3 fruit fly cellular contexts compared by ENCODE assay signal in genomic region chr2L:2942639-2943038, dm6.
TF ChIP-seq lines count a peak whose summit lies in the region.

No protein-coding gene starts in this region.

- TF ChIP-seq CTCF in whole organism, embryonic (GFP tag; optimal IDR thresholded peaks at IDR 0.05; lab: Kevin White, UChicago): no peak

TF ChIP-seq in whole organism, embryonic, 481 proteins besides CTCF, POLR2A, EP300 and RAD21 (continues in another document):
- TF ChIP-seq Hmx (GFP tag; optimal IDR thresholded peaks at IDR 0.05; lab: Kevin White, UChicago) (no peak), knrl (GFP tag; IDR thresholded peaks at IDR 0.05; lab: Robert Waterston, UW; ENCODE audit: partially characterized antibody) (no peak), CG11504 (tag; optimal IDR thresholded peaks at IDR 0.05; lab: Kevin White, UChicago) (peak; percentile 33), CG10462 (GFP tag; optimal IDR thresholded peaks at IDR 0.05; lab: Kevin White, UChicago) (no peak), CG7839 (tag; optimal IDR thresholded peaks at IDR 0.05; lab: Kevin White, UChicago) (peak; percentile 25), Dp (GFP tag; optimal IDR thresholded peaks at IDR 0.05; lab: Kevin White, UChicago) (no peak), CG32532 (GFP tag; IDR thresholded peaks at IDR 0.05; lab: Robert Waterston, UW) (peak; percentile 30; the same call in 1 of the 2 replicates), tap (tag; optimal IDR thresholded peaks at IDR 0.05; lab: Kevin White, UChicago) (no peak), dysf (GFP tag; IDR thresholded peaks at IDR 0.05; lab: Robert Waterston, UW) (0 out of 3 replicates have a peak, but pooled peaks have one; percentile 9), pan (optimal IDR thresholded peaks at IDR 0.05; lab: Kevin White, UChicago) (no peak), pan (GFP tag; optimal IDR thresholded peaks at IDR 0.05 in 1 of 2, IDR thresholded peaks at IDR 0.05 in 1 of 2) (peak in 1 of 2 experiments; percentile 34), Dip2 (GFP tag; IDR thresholded peaks at IDR 0.05; lab: Robert Waterston, UW) (no peak), lilli (GFP tag; optimal IDR thresholded peaks at IDR 0.05; lab: Kevin White, UChicago) (peak; percentile 56), sens (GFP tag; lab: Kevin White, UChicago) (peak; percentile 64), row (GFP tag; IDR thresholded peaks at IDR 0.05; lab: Robert Waterston, UW) (peak; percentile 20; the same call in 1 of the 3 replicates), CG2120 (GFP tag; optimal IDR thresholded peaks at IDR 0.05; lab: Kevin White, UChicago) (peak; percentile 31), lab (GFP tag; optimal IDR thresholded peaks at IDR 0.05; lab: Kevin White, UChicago) (peak; percentile 30), CG18599 (GFP tag; optimal IDR thresholded peaks at IDR 0.05; lab: Kevin White, UChicago) (peak; percentile 39), sisA (GFP tag; IDR thresholded peaks at IDR 0.05; lab: Robert Waterston, UW) (peak; percentile 41; the same call in 1 of the 2 replicates), wek (GFP tag; optimal IDR thresholded peaks at IDR 0.05; lab: Kevin White, UChicago) (no peak), Bteb2 (GFP tag; optimal IDR thresholded peaks at IDR 0.05; lab: Kevin White, UChicago) (no peak), Hr78 (GFP tag; optimal IDR thresholded peaks at IDR 0.05; lab: Kevin White, UChicago) (no peak), NFAT (GFP tag; IDR thresholded peaks at IDR 0.05; lab: Robert Waterston, UW) (no peak), GATAe (GFP tag; conservative IDR thresholded peaks at IDR 0.05; lab: Robert Waterston, UW) (no peak), CG15073 (GFP tag; optimal IDR thresholded peaks at IDR 0.05; lab: Kevin White, UChicago) (no peak), Fer1 (GFP tag; optimal IDR thresholded peaks at IDR 0.05; lab: Kevin White, UChicago) (peak; percentile 31), Dbx (GFP tag; IDR thresholded peaks at IDR 0.05; lab: Robert Waterston, UW) (0 out of 3 replicates have a peak, but pooled peaks have one; percentile 22), ems (GFP tag; optimal IDR thresholded peaks at IDR 0.05; lab: Kevin White, UChicago) (no peak), MESR4 (GFP tag; optimal IDR thresholded peaks at IDR 0.05; lab: Kevin White, UChicago) (no peak), CG12942 (GFP tag; optimal IDR thresholded peaks at IDR 0.05; lab: Kevin White, UChicago) (no peak)

TF ChIP-seq in whole organism, prepupa, 60 proteins besides CTCF, POLR2A, EP300 and RAD21:
- no peak for TF ChIP-seq ss (GFP tag; optimal IDR thresholded peaks at IDR 0.05; lab: Kevin White, UChicago)
- TF ChIP-seq eg (GFP tag; IDR thresholded peaks at IDR 0.05; lab: Robert Waterston, UW): 0 out of 3 replicates have a peak, but pooled peaks have one; percentile 16
- no peak for TF ChIP-seq CG16779 (tag; optimal IDR thresholded peaks at IDR 0.05; lab: Kevin White, UChicago)
- no peak for TF ChIP-seq CG1621 (tag; optimal IDR thresholded peaks at IDR 0.05; lab: Kevin White, UChicago)
- TF ChIP-seq CG6276 (GFP tag; optimal IDR thresholded peaks at IDR 0.05; lab: Kevin White, UChicago): no peak
- TF ChIP-seq pdm3 (GFP tag; optimal IDR thresholded peaks at IDR 0.05; lab: Kevin White, UChicago): peak; percentile 14
- TF ChIP-seq CG11294 (GFP tag; IDR thresholded peaks at IDR 0.05; lab: Robert Waterston, UW): no peak
- TF ChIP-seq CG6163 (GFP tag; IDR thresholded peaks at IDR 0.05; lab: Robert Waterston, UW): peak; percentile 38; the same call in 1 of the 3 replicates
- TF ChIP-seq CG7368 (GFP tag; optimal IDR thresholded peaks at IDR 0.05; lab: Kevin White, UChicago): no peak
- 0 out of 2 replicates have a peak, but pooled peaks have one; percentile 38 for TF ChIP-seq Gug (GFP tag; IDR thresholded peaks at IDR 0.05; lab: Robert Waterston, UW)
- peak; percentile 45 for TF ChIP-seq Hr4 (GFP tag; optimal IDR thresholded peaks at IDR 0.05; lab: Kevin White, UChicago)
- no peak for TF ChIP-seq CG8119 (GFP tag; IDR thresholded peaks at IDR 0.05; lab: Robert Waterston, UW)
- TF ChIP-seq CG10669 (GFP tag; optimal IDR thresholded peaks at IDR 0.05; lab: Kevin White, UChicago): peak; percentile 5
- TF ChIP-seq CG10631 (GFP tag; optimal IDR thresholded peaks at IDR 0.05; lab: Kevin White, UChicago): peak; percentile 4
- TF ChIP-seq acj6 (GFP tag; optimal IDR thresholded peaks at IDR 0.05; lab: Kevin White, UChicago): peak; percentile 11
- TF ChIP-seq Met (GFP tag; optimal IDR thresholded peaks at IDR 0.05; lab: Kevin White, UChicago): no peak
- peak; percentile 4 for TF ChIP-seq Hr39 (GFP tag; optimal IDR thresholded peaks at IDR 0.05; lab: Kevin White, UChicago)
- peak; percentile 17 for TF ChIP-seq achi (GFP tag; optimal IDR thresholded peaks at IDR 0.05; lab: Kevin White, UChicago)
- TF ChIP-seq CG8319 (GFP tag; optimal IDR thresholded peaks at IDR 0.05; lab: Kevin White, UChicago): peak; percentile 6
- no peak for TF ChIP-seq vri (GFP tag; optimal IDR thresholded peaks at IDR 0.05; lab: Kevin White, UChicago)
- no peak for TF ChIP-seq Smox (GFP tag; optimal IDR thresholded peaks at IDR 0.05; lab: Kevin White, UChicago)
- TF ChIP-seq fd85E (GFP tag; optimal IDR thresholded peaks at IDR 0.05; lab: Kevin White, UChicago): no peak
- peak; percentile 13 for TF ChIP-seq fd59A (GFP tag; optimal IDR thresholded peaks at IDR 0.05; lab: Kevin White, UChicago)
- TF ChIP-seq Eip93F (GFP tag; optimal IDR thresholded peaks at IDR 0.05; lab: Kevin White, UChicago): no peak
- no peak for TF ChIP-seq Ets96B (tag; optimal IDR thresholded peaks at IDR 0.05; lab: Kevin White, UChicago)
- TF ChIP-seq CG15336 (GFP tag; IDR thresholded peaks at IDR 0.05; lab: Robert Waterston, UW): peak; percentile 24; the same call in 1 of the 2 replicates
- peak; percentile 76 for TF ChIP-seq Eip78C (GFP tag; lab: Kevin White, UChicago)
- no peak for TF ChIP-seq CG6792 (GFP tag; optimal IDR thresholded peaks at IDR 0.05; lab: Kevin White, UChicago)
- TF ChIP-seq salr (GFP tag; optimal IDR thresholded peaks at IDR 0.05; lab: Kevin White, UChicago): no peak
- peak; percentile 20 for TF ChIP-seq OdsH (GFP tag; optimal IDR thresholded peaks at IDR 0.05; lab: Kevin White, UChicago)
- peak; percentile 2 for TF ChIP-seq CG3919 (GFP tag; optimal IDR thresholded peaks at IDR 0.05; lab: Kevin White, UChicago)
- TF ChIP-seq CG34406 (GFP tag; optimal IDR thresholded peaks at IDR 0.05; lab: Kevin White, UChicago): no peak
- peak; percentile 50 for TF ChIP-seq CG32006 (GFP tag; optimal IDR thresholded peaks at IDR 0.05; lab: Kevin White, UChicago)

TF ChIP-seq in whole organism, pupa, 21 proteins besides CTCF, POLR2A, EP300 and RAD21:
- TF ChIP-seq CG4496 (GFP tag; IDR thresholded peaks at IDR 0.05; lab: Robert Waterston, UW): peak; percentile 53; the same call in 1 of the 3 replicates
- no peak for TF ChIP-seq gl (tag; optimal IDR thresholded peaks at IDR 0.05; lab: Kevin White, UChicago)
- no peak for TF ChIP-seq CG32121 (GFP tag; IDR thresholded peaks at IDR 0.05; lab: Robert Waterston, UW)
- TF ChIP-seq CG8159 (tag; optimal IDR thresholded peaks at IDR 0.05; lab: Kevin White, UChicago): peak; percentile 17
- TF ChIP-seq EcR (GFP tag; optimal IDR thresholded peaks at IDR 0.05; lab: Kevin White, UChicago): no peak
- no peak for TF ChIP-seq CG10348 (GFP tag; IDR thresholded peaks at IDR 0.05; lab: Robert Waterston, UW)
- TF ChIP-seq Pif1A (GFP tag; optimal IDR thresholded peaks at IDR 0.05; lab: Kevin White, UChicago): peak; percentile 13
- no peak for TF ChIP-seq Snoo (tag; optimal IDR thresholded peaks at IDR 0.05; lab: Kevin White, UChicago)
- 0 out of 3 replicates have a peak, but pooled peaks have one; percentile 49 for TF ChIP-seq fd96Ca (GFP tag; IDR thresholded peaks at IDR 0.05; lab: Robert Waterston, UW)
- no peak for TF ChIP-seq CG13204 (GFP tag; optimal IDR thresholded peaks at IDR 0.05; lab: Kevin White, UChicago)
- TF ChIP-seq Pif1B (GFP tag; optimal IDR thresholded peaks at IDR 0.05; lab: Kevin White, UChicago): no peak
- peak; percentile 25 for TF ChIP-seq CG8301 (tag; optimal IDR thresholded peaks at IDR 0.05; lab: Kevin White, UChicago)
- TF ChIP-seq CG15710 (tag; optimal IDR thresholded peaks at IDR 0.05; lab: Kevin White, UChicago): no peak
- peak; percentile 57 for TF ChIP-seq Ets98B (GFP tag; IDR thresholded peaks at IDR 0.05; lab: Robert Waterston, UW)
- TF ChIP-seq CG34367 (tag; optimal IDR thresholded peaks at IDR 0.05; lab: Kevin White, UChicago): no peak
- peak; percentile 15 for TF ChIP-seq CG17806 (tag; optimal IDR thresholded peaks at IDR 0.05; lab: Kevin White, UChicago)
- peak; percentile 15 for TF ChIP-seq CG9948 (tag; optimal IDR thresholded peaks at IDR 0.05; lab: Kevin White, UChicago)
- TF ChIP-seq D1 (tag; optimal IDR thresholded peaks at IDR 0.05; lab: Kevin White, UChicago): no peak
- TF ChIP-seq rn (GFP tag; IDR thresholded peaks at IDR 0.05; lab: Robert Waterston, UW): no peak
- peak; percentile 38 for TF ChIP-seq CG14655 (GFP tag; optimal IDR thresholded peaks at IDR 0.05; lab: Kevin White, UChicago)
- no peak for TF ChIP-seq CG12605 (GFP tag; IDR thresholded peaks at IDR 0.05; lab: Robert Waterston, UW)

Comparison
In these comparisons a context has a peak if more than half of its experiments do, and no peak if none do; other contexts are left out.
1. Of the 7 proteins assayed by ChIP-seq in both whole organism, embryonic and whole organism, prepupa: peak only in whole organism, embryonic: Sox102F; only in whole organism, prepupa: Gug and Hr39; in both: none; in neither: 4.